Fruit fly (Drosophila melanogaster) whole organism: Measurements from ENCODE around the gene CG12236.
"Not testable (repeated sequence)": the region's sequence is repeated elsewhere in the genome, so short reads cannot be mapped to it uniquely, and the experiment has no call there.

Source experiments
- CG8478 ChIP-seq: fragments of >200 bp; optimal IDR thresholded peaks from 2 replicates; lab custom pipeline; 2018; ENCODE audit warnings: inconsistent platforms
- Dll ChIP-seq: fragments of >200 bp; optimal IDR thresholded peaks from 2 replicates; lab custom pipeline; 2017
- EcR ChIP-seq, 2 experiments: fragments of >200 bp; optimal IDR thresholded peaks; 2 replicates each; lab custom pipeline; 2017; ENCODE audit warnings: missing biosample characterization in 2 of 2, missing genetic modification characterization in 2 of 2, missing genetic modification reagents in 2 of 2
- pan ChIP-seq: fragments of >200 bp; optimal IDR thresholded peaks from 2 replicates; lab custom pipeline; 2017
- psq ChIP-seq: fragments of >200 bp; optimal IDR thresholded peaks from 2 replicates; lab custom pipeline; 2017
- usp ChIP-seq: fragments of >200 bp; optimal IDR thresholded peaks from 2 replicates; lab custom pipeline; 2017; ENCODE audit warnings: missing biosample characterization, missing genetic modification characterization, mixed read lengths

CG12236 gene

dm6 chrX:5932345-5932995, 24.5 kb downstream of the CG12236 start:
- TF ChIP-seq CG8478 (lab: Kevin White, UChicago) (no peak), Dll (lab: Kevin White, UChicago) (no peak), psq (no peak), pan (no peak), usp (GFP tag; lab: Kevin White, UChicago) (no peak), EcR (GFP tag; optimal IDR thresholded peaks at IDR 0.05; lab: Kevin White, UChicago) (no peak)

dm6 chrX:5935072-5935738, 27.3 kb downstream of the CG12236 start:
- TF ChIP-seq Dll (lab: Kevin White, UChicago) (no peak), pan (no peak), CG8478 (lab: Kevin White, UChicago) (no peak), usp (GFP tag; lab: Kevin White, UChicago) (no peak), EcR (GFP tag; optimal IDR thresholded peaks at IDR 0.05; lab: Kevin White, UChicago) (no peak), psq (no peak)

- no peak for TF ChIP-seq Dll (lab: Kevin White, UChicago)
- TF ChIP-seq CG8478 (lab: Kevin White, UChicago): no peak
- no peak for TF ChIP-seq usp (GFP tag; lab: Kevin White, UChicago)
- no peak for TF ChIP-seq pan
- TF ChIP-seq EcR (GFP tag; optimal IDR thresholded peaks at IDR 0.05; lab: Kevin White, UChicago): no peak
- no peak for TF ChIP-seq psq
These were observed 33.9 kb downstream of the CG12236 start for dm6 chrX:5941824-5942223.

- not testable (repeated sequence) for TF ChIP-seq psq; EcR (GFP tag; optimal IDR thresholded peaks at IDR 0.05; lab: Kevin White, UChicago); pan
These were observed 34.4 kb downstream of the CG12236 start, which contains the start of gene CG12728 for dm6 chrX:5942306-5942705. TSS of gene CG12728 (plus strand) at chrX:5942606.

dm6 chrX:5945052-5945830, 37.3 kb downstream of the CG12236 start, which contains the start of gene CG32756:
TSS of gene CG32756 (plus strand) at chrX:5945682.
- not testable (repeated sequence) for TF ChIP-seq CG8478 (lab: Kevin White, UChicago); psq; Dll (lab: Kevin White, UChicago)

- TF ChIP-seq Dll (lab: Kevin White, UChicago) (no peak), EcR (GFP tag; optimal IDR thresholded peaks at IDR 0.05; lab: Kevin White, UChicago) (no peak)
These were observed 40.0 kb downstream of the CG12236 start, which contains the start of gene CG6041 for dm6 chrX:5947870-5948498. TSS of gene CG6041 (plus strand) at chrX:5948160.

- TF ChIP-seq usp (GFP tag; lab: Kevin White, UChicago) (no peak), Dll (lab: Kevin White, UChicago) (no peak), psq (no peak), pan (no peak), CG8478 (lab: Kevin White, UChicago) (no peak), EcR (GFP tag; optimal IDR thresholded peaks at IDR 0.05; lab: Kevin White, UChicago) (no peak)
These were observed 42.0 kb downstream of the CG12236 start, which contains the start of gene CG32755 for dm6 chrX:5949951-5950350. TSS of gene CG32755 (plus strand) at chrX:5950251.

- TF ChIP-seq psq (no peak), EcR (GFP tag; optimal IDR thresholded peaks at IDR 0.05; lab: Kevin White, UChicago) (no peak), Dll (lab: Kevin White, UChicago) (no peak), usp (GFP tag; lab: Kevin White, UChicago) (no peak), pan (no peak), CG8478 (lab: Kevin White, UChicago) (no peak)
These were observed 44.3 kb downstream of the CG12236 start, which contains the start of gene CG6048 for dm6 chrX:5952265-5952664. TSS of gene CG6048 (plus strand) at chrX:5952565.

- TF ChIP-seq usp (GFP tag; lab: Kevin White, UChicago): no peak
- no peak for TF ChIP-seq psq
- TF ChIP-seq CG8478 (lab: Kevin White, UChicago): no peak
- no peak for TF ChIP-seq Dll (lab: Kevin White, UChicago)
- no peak for TF ChIP-seq pan
- no peak for TF ChIP-seq EcR (GFP tag; optimal IDR thresholded peaks at IDR 0.05; lab: Kevin White, UChicago)
These were observed 47.3 kb downstream of the CG12236 start, which contains the start of gene CG6067 for dm6 chrX:5955207-5955679. TSS of gene CG6067 (plus strand) at chrX:5955629.

- TF ChIP-seq usp (GFP tag; lab: Kevin White, UChicago): no peak
- no peak for TF ChIP-seq psq
These were observed 48.9 kb downstream of the CG12236 start for dm6 chrX:5956646-5957441.
